Worm (Caenorhabditis elegans) whole organism, late embryonic: Measurements from ENCODE around the gene mmab-1.

Experiments
- dmd-4 ChIP-seq: sonication (generic microtip); optimal IDR thresholded peaks from 2 replicates; lab custom pipeline; 2016; ENCODE audit warnings: borderline replicate concordance, missing genetic modification characterization, missing compliant biosample characterization
- tbx-7 ChIP-seq: sonication (generic microtip); optimal IDR thresholded peaks from 2 replicates; lab custom pipeline; 2016; ENCODE audit warnings: missing genotype, missing genetic modification characterization, missing compliant biosample characterization
- ttx-3 ChIP-seq: sonication (generic microtip); optimal IDR thresholded peaks from 2 replicates; lab custom pipeline; 2016; ENCODE audit warnings: missing genetic modification reagents, missing genetic modification characterization, missing compliant biosample characterization
- unc-42 ChIP-seq: sonication (generic microtip); optimal IDR thresholded peaks from 2 replicates; lab custom pipeline; 2016; ENCODE audit warnings: missing genotype, missing genetic modification characterization, missing compliant biosample characterization

- no peak for TF ChIP-seq dmd-4 (tag; lab: Kevin White, UChicago)
- TF ChIP-seq tbx-7 (tag; lab: Kevin White, UChicago): no peak
- no peak for TF ChIP-seq ttx-3 (tag; lab: Kevin White, UChicago)
- TF ChIP-seq unc-42 (tag; lab: Kevin White, UChicago): no peak
These were observed 38.3 kb upstream of the mmab-1 start, which contains the start of gene C27F2.4 for ce11 chrIII:4960204-4960603.
